Fruit fly (Drosophila melanogaster) whole organism, wandering third instar larva: ENCODE measurements around the gene Fur1.

Experiments
- CG32264 ChIP-seq: fragments of 200-800 bp; sonication (Bioruptor generic); optimal IDR thresholded peaks from 2 replicates; lab custom pipeline; 2016; ENCODE audit warnings: missing biosample characterization, missing genetic modification characterization
- CrebA ChIP-seq: fragments of 200-800 bp; sonication (Bioruptor generic); optimal IDR thresholded peaks from 2 replicates; lab custom pipeline; 2016; ENCODE audit warnings: missing biosample characterization, mild to moderate bottlenecking, missing genetic modification characterization, borderline replicate concordance
- Dfd ChIP-seq: fragments of >200 bp; optimal IDR thresholded peaks from 2 replicates; lab custom pipeline; 2017; ENCODE audit warnings: missing biosample characterization, missing genetic modification characterization
- Dif ChIP-seq: fragments of 200-275, 200-300 bp; sonication (Bioruptor generic); optimal IDR thresholded peaks from 2 replicates; lab custom pipeline; 2018; ENCODE audit warnings: missing biosample characterization, missing genetic modification characterization; ENCODE audit not compliant: partially characterized antibody
- Hr78 ChIP-seq: fragments of >200 bp; optimal IDR thresholded peaks from 2 replicates; lab custom pipeline; 2017; ENCODE audit warnings: missing biosample characterization, missing genetic modification characterization
- Jra ChIP-seq: sonication (Bioruptor generic); optimal IDR thresholded peaks from 2 replicates; lab custom pipeline; 2016; ENCODE audit warnings: missing biosample characterization, missing genetic modification characterization
- Mio ChIP-seq: sonication (Bioruptor generic); optimal IDR thresholded peaks from 2 replicates; lab custom pipeline; 2016; ENCODE audit warnings: missing biosample characterization, missing genetic modification characterization
- Myc ChIP-seq: fragments of >200 bp; optimal IDR thresholded peaks from 2 replicates; lab custom pipeline; 2017
- N ChIP-seq: fragments of >200 bp; optimal IDR thresholded peaks from 2 replicates; lab custom pipeline; 2018; ENCODE audit warnings: missing biosample characterization, missing external identifiers, missing genetic modification characterization
- OdsH ChIP-seq: fragments of 200-800 bp; sonication (Bioruptor generic); optimal IDR thresholded peaks from 2 replicates; lab custom pipeline; 2016; ENCODE audit warnings: missing biosample characterization, mild to moderate bottlenecking, missing genetic modification characterization
- Rel ChIP-seq, 2 experiments: fragments of 200-800 bp; sonication (Bioruptor generic) in 1 of 2; optimal IDR thresholded peaks; 2 replicates in 1 of 2; 3 replicates in 1 of 2; lab custom pipeline; 2016 to 2019; ENCODE audit warnings: mild to moderate bottlenecking in 2 of 2, missing biosample characterization in 2 of 2, missing genetic modification characterization in 2 of 2, moderate library complexity in 1 of 2
- Sp1 ChIP-seq: fragments of 200-800 bp; sonication (Bioruptor generic); optimal IDR thresholded peaks from 3 replicates; lab custom pipeline; 2019; ENCODE audit warnings: missing biosample characterization, mild to moderate bottlenecking, missing genetic modification characterization, moderate library complexity
- Vsx2 ChIP-seq: fragments of 200-300, 225-300 bp; sonication (Bioruptor generic); optimal IDR thresholded peaks from 2 replicates; lab custom pipeline; 2018; ENCODE audit warnings: missing biosample characterization, missing genetic modification characterization; ENCODE audit not compliant: partially characterized antibody
- br ChIP-seq: fragments of 200-800 bp; sonication (Bioruptor generic); optimal IDR thresholded peaks from 2 replicates; lab custom pipeline; 2016; ENCODE audit warnings: missing biosample characterization, missing genetic modification characterization
- brk ChIP-seq: fragments of 200-800 bp; sonication (Bioruptor generic); optimal IDR thresholded peaks from 2 replicates; lab custom pipeline; 2016; ENCODE audit warnings: missing biosample characterization, mild to moderate bottlenecking, missing genetic modification characterization
- dl ChIP-seq, 2 experiments: fragments of 175-275, 200-275 bp in 1 of 2; fragments of 200-275 bp in 1 of 2; sonication (Bioruptor generic); optimal IDR thresholded peaks; lab custom pipeline; 2018; ENCODE audit warnings: mild to moderate bottlenecking in 2 of 2, missing biosample characterization in 2 of 2, missing genetic modification characterization in 2 of 2, moderate library complexity in 2 of 2; ENCODE audit not compliant: partially characterized antibody in 2 of 2, insufficient read depth in 1 of 2
- dmrt93B ChIP-seq: fragments of 200-800 bp; sonication (Bioruptor generic); optimal IDR thresholded peaks from 2 replicates; lab custom pipeline; 2018; ENCODE audit warnings: missing biosample characterization, mild to moderate bottlenecking, missing genetic modification characterization
- dsf ChIP-seq: sonication (Bioruptor generic); optimal IDR thresholded peaks from 2 replicates; lab custom pipeline; 2016; ENCODE audit warnings: missing biosample characterization, missing genetic modification characterization, borderline replicate concordance
- ey ChIP-seq: fragments of 200-800 bp; sonication (Bioruptor generic); optimal IDR thresholded peaks from 2 replicates; lab custom pipeline; 2016; ENCODE audit warnings: missing biosample characterization, missing genetic modification characterization
- foxo ChIP-seq, 2 experiments: fragments of 200-800 bp; sonication (Bioruptor generic); optimal IDR thresholded peaks; 2 replicates in 1 of 2; 3 replicates in 1 of 2; lab custom pipeline; 2016 to 2017; ENCODE audit warnings: missing biosample characterization in 2 of 2, missing genetic modification characterization in 2 of 2
- fru ChIP-seq: fragments of 200-800 bp; sonication (Bioruptor generic); optimal IDR thresholded peaks from 3 replicates; lab custom pipeline; 2016; ENCODE audit warnings: missing biosample characterization, mild to moderate bottlenecking, missing genetic modification characterization
- h ChIP-seq: fragments of 200-800 bp; sonication (Bioruptor generic); optimal IDR thresholded peaks from 3 replicates; lab custom pipeline; 2016; ENCODE audit warnings: missing biosample characterization, mild to moderate bottlenecking, missing genetic modification characterization
- jim ChIP-seq: fragments of 175-275, 200-325 bp; sonication (Bioruptor generic); optimal IDR thresholded peaks from 2 replicates; lab custom pipeline; 2016; ENCODE audit warnings: missing biosample characterization, mild to moderate bottlenecking, missing genetic modification characterization
- lola ChIP-seq: fragments of >200 bp; optimal IDR thresholded peaks from 2 replicates; lab custom pipeline; 2017; ENCODE audit warnings: missing biosample characterization, missing genetic modification characterization
- pan ChIP-seq: fragments of >200 bp; optimal IDR thresholded peaks from 2 replicates; lab custom pipeline; 2017
- rgr ChIP-seq: fragments of 200-800 bp; sonication (Bioruptor generic); optimal IDR thresholded peaks from 3 replicates; lab custom pipeline; 2016; ENCODE audit warnings: missing biosample characterization, mild to moderate bottlenecking, missing genetic modification characterization
- sv ChIP-seq: fragments of 200-800 bp; sonication (Bioruptor generic); optimal IDR thresholded peaks from 3 replicates; lab custom pipeline; 2016; ENCODE audit warnings: missing biosample characterization, missing genetic modification characterization
- tai ChIP-seq: sonication (Bioruptor generic); optimal IDR thresholded peaks from 2 replicates; lab custom pipeline; 2016; ENCODE audit warnings: missing biosample characterization, missing genetic modification characterization
- usp ChIP-seq: fragments of >200 bp; optimal IDR thresholded peaks from 2 replicates; lab custom pipeline; 2017; ENCODE audit warnings: missing biosample characterization, missing genetic modification characterization
- woc ChIP-seq: sonication (Bioruptor generic); optimal IDR thresholded peaks from 2 replicates; lab custom pipeline; 2016; ENCODE audit warnings: missing biosample characterization, mild to moderate bottlenecking, missing genetic modification characterization

The Fur1 gene

DNA sequence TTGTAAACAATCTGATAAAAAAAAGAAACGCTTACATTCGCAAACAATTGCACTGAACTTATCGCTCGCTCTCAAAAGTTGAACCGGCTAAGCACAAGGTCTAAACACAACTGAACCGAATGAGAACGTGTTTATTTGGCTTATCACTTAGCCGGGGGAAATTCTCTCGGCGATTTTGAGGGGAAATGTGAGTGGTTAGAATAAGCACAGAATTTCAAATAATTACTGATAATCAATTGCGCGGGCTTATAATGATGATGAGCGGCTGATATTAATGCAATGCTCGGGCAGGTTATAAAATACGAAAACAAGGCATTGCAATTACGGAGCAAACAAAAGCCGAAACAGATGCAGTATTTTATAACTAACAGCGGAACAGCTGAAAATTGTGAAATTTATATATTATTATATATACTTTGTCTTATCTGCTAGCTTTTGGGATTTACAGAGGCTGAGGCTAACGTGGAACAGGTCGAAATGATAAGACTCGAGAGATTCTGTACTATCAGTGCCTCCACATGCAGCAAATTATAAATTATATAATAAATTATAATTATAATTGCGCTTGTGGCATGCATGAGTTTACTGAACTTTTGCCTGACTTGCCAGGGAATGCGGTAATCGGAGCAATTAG, 34.4 kb downstream of the Fur1 start:
- no peak for TF ChIP-seq jim
- TF ChIP-seq Rel (GFP tag; optimal IDR thresholded peaks at IDR 0.05; lab: Kevin White, UChicago): no peak
- TF ChIP-seq Rel (tag; optimal IDR thresholded peaks at IDR 0.05; lab: Kevin White, UChicago): peak; percentile 89

DNA sequence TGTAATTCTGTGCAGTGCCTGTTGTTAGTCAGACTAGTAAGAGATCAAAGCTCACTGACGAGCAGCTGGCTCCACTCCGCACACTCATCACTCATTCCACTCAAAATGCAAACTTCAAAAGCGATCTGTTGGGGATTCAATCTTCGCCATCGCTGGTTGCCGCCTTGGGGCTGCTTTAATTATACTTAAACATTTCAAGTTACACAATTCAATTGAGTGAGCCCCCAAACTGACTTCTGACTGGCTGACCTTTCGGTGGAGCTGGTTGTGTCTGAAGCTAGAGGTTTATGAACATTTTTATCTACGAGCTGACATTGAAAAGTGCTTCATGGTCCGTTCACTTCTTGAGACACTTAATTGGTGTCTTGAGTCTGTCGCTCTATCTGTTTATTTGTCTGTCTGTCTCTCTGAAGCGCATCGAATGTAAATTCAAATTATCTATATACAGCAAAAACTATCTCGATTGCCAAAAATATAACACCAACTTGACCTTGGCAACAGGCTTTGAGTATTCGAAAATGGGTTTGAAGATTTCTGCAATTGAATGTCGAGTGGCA, 35.5 kb downstream of the Fur1 start:
- TF ChIP-seq Mio (GFP tag; lab: Kevin White, UChicago): no peak
- no peak for TF ChIP-seq lola (GFP tag; lab: Kevin White, UChicago)
- no peak for TF ChIP-seq h (GFP tag; lab: Kevin White, UChicago)
- TF ChIP-seq Dif (GFP tag; lab: Kevin White, UChicago): no peak
- TF ChIP-seq Myc: no peak
- TF ChIP-seq usp (GFP tag; lab: Kevin White, UChicago): no peak
- no peak for TF ChIP-seq dl (GFP tag; optimal IDR thresholded peaks at IDR 0.05; lab: Kevin White, UChicago; ENCODE audit: insufficient read depth in 1 of 2, partially characterized antibody in 2 of 2)
- no peak for TF ChIP-seq woc (GFP tag; lab: Kevin White, UChicago)
- TF ChIP-seq fru (GFP tag; lab: Kevin White, UChicago): no peak
- no peak for TF ChIP-seq Dfd
- TF ChIP-seq brk (GFP tag; lab: Kevin White, UChicago): no peak
- no peak for TF ChIP-seq dmrt93B
- TF ChIP-seq Vsx2: no peak
- TF ChIP-seq CrebA (GFP tag; lab: Kevin White, UChicago): no peak
- no peak for TF ChIP-seq tai (GFP tag; lab: Kevin White, UChicago)

DNA sequence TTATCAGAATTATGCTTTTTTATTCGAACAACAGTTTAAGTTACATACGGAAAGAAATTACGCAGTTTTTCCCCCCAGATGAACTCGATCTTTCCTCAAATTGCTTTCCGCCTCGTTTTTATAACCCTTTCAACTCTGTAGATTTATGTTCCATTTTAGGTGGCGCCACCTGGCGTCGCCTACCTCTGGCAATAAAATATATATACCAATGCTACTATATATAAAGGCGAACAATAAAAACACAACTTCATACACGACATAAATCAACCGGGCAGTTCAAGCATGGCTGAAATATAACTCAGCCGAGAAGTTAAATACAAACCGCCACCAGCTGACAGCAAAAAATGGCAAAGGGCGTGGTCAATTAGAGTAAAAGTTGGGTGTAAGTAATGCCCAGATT, 45.7 kb downstream of the Fur1 start:
- TF ChIP-seq CG32264 (GFP tag; lab: Kevin White, UChicago) (no peak), rgr (GFP tag; lab: Kevin White, UChicago) (no peak), dmrt93B (no peak), Jra (GFP tag; lab: Kevin White, UChicago) (no peak)

DNA sequence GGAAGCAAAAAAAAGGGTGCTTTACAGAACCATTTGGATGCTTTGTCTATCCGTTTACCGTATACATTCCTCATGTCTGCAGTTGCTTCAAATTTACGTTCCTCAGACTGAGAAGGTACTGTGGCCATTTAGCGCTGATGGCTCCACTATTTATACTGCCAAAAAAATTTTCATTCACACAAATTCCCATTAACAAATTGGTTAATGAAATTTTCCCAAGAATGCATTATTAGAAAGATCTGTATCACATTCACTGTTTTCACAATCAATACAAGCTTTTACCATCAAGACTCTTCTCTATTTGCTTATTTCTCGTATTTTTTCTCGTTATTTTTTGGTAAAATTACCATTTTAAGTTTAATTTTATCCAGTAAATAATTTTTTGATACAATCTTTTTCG, 72.3 kb downstream of the Fur1 start, which contains the start of gene Muc96D:
Gene Muc96D, minus strand, starts transcription at position 101 of the 400 bp plus-strand sequence.
- no peak for TF ChIP-seq dsf (GFP tag; lab: Kevin White, UChicago)
- no peak for TF ChIP-seq foxo (GFP tag; optimal IDR thresholded peaks at IDR 0.05; lab: Kevin White, UChicago)
- TF ChIP-seq dl (GFP tag; optimal IDR thresholded peaks at IDR 0.05; lab: Kevin White, UChicago; ENCODE audit: insufficient read depth in 1 of 2, partially characterized antibody in 2 of 2): no peak
- no peak for TF ChIP-seq Hr78 (GFP tag; lab: Kevin White, UChicago)
- TF ChIP-seq rgr (GFP tag; lab: Kevin White, UChicago): no peak
- no peak for TF ChIP-seq Vsx2
- no peak for TF ChIP-seq OdsH (GFP tag; lab: Kevin White, UChicago)
- no peak for TF ChIP-seq CG32264 (GFP tag; lab: Kevin White, UChicago)
- no peak for TF ChIP-seq Sp1 (GFP tag; lab: Kevin White, UChicago)
- no peak for TF ChIP-seq Mio (GFP tag; lab: Kevin White, UChicago)
- TF ChIP-seq CrebA (GFP tag; lab: Kevin White, UChicago): no peak
- TF ChIP-seq pan (lab: Kevin White, UChicago): no peak
- TF ChIP-seq dmrt93B: no peak

DNA sequence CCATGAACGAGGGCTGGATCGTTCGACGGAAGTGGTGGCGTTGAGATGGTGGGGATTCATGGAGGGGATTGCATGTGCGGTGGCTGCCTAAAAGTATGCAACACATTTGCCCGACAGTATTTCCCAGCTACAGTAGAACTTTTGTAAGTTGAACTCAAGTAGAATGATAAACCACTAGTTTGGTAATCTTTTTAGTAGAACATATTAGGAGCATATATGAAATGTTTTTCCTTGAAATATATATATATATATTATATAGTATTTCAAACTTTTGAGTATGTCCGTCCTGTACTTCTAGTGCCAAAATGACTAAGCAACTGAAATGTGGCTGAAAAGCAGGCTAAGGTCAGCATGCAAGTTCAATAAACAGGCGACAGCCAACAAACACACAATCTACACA, 84.3 kb downstream of the Fur1 start:
- no peak for TF ChIP-seq h (GFP tag; lab: Kevin White, UChicago)
- TF ChIP-seq dl (GFP tag; optimal IDR thresholded peaks at IDR 0.05; lab: Kevin White, UChicago; ENCODE audit: insufficient read depth in 1 of 2, partially characterized antibody in 2 of 2): no peak
- TF ChIP-seq Dif (GFP tag; lab: Kevin White, UChicago): no peak
- TF ChIP-seq OdsH (GFP tag; lab: Kevin White, UChicago): no peak
- TF ChIP-seq sv (GFP tag; lab: Kevin White, UChicago): no peak
- no peak for TF ChIP-seq N
- no peak for TF ChIP-seq foxo (GFP tag; optimal IDR thresholded peaks at IDR 0.05; lab: Kevin White, UChicago)
- TF ChIP-seq Vsx2: no peak
- no peak for TF ChIP-seq Jra (GFP tag; lab: Kevin White, UChicago)
- no peak for TF ChIP-seq ey
- no peak for TF ChIP-seq CrebA (GFP tag; lab: Kevin White, UChicago)
- TF ChIP-seq br (GFP tag; lab: Kevin White, UChicago): no peak
